Worm (Caenorhabditis elegans) whole organism, late embryonic: Measurements from ENCODE around the gene nhr-27.

Source experiments
- Y22D7AL.16 ChIP-seq: sonication (generic microtip); optimal IDR thresholded peaks from 2 replicates; lab custom pipeline; 2016; ENCODE audit warnings: missing genetic modification characterization, missing compliant biosample characterization
- ama-1 ChIP-seq: fragments of 150-350 bp; optimal IDR thresholded peaks from 2 replicates; lab custom pipeline; 2014
- elt-2 ChIP-seq: sonication (generic microtip); optimal IDR thresholded peaks from 2 replicates; lab custom pipeline; 2016; ENCODE audit warnings: missing genetic modification reagents, missing genetic modification characterization, missing compliant biosample characterization
- tbx-2 ChIP-seq: sonication (generic microtip); optimal IDR thresholded peaks from 2 replicates; lab custom pipeline; 2016; ENCODE audit warnings: missing genetic modification characterization, missing compliant biosample characterization

DNA sequence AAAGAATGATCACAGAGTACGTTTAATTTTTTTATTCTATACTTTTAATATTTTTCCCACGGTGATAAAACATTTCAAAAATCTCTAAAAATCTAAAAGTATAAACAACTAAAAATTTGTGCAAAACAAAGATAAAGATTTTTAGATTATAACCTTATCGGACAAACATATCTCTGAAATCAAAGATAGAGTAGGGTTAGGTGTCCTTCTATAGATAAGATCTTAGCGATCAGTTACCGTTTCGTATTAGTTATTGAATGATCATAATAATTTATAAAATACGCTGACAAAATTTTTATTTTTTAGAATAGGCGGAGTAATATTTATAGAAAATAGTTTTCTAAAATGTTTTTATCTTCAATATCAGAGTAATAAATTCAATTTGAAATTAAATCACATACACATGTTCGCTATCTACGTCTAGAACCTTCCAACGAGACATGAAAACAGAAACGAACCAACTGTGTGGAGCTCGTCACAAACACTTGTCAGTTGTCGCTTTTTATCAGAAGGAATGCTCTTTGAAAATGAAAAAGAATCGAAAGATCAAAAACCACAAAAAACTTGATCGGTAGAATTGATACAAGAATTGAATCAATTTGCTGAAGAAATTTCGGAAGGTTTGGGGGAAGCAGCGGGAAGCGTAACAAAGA lies 136.4 kb downstream of the nhr-27 start:
- TF ChIP-seq ama-1 (lab: Kevin White, UChicago) (no peak), Y22D7AL.16 (tag; lab: Kevin White, UChicago) (no peak), tbx-2 (tag; lab: Kevin White, UChicago) (no peak), elt-2 (tag; lab: Kevin White, UChicago) (peak; percentile 89)
